Worm (Caenorhabditis elegans): ENCODE results near the gene dpf-7.

dpf-7 gene

DNA sequence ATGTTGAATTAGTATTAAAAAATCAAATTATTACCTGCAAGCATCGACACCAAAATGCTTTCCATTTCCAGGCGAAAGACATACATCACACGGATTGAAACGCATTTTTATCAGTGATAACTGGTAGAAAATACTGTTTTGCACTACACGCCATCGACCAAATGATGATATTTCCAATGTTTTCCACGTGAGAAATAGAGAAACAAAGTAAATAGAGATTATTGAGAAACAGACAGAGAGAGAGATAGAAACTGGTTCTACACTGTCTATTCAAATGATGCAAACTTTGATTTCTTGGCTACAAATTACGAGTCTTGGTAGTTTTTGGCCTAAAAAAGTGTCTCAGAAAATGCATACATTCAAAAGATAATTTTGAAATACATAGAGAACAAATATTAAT is 14.1 kb downstream of the dpf-7 start, which contains the start of gene nhr-104:
nhr-104 (minus strand) TSS at position 361 of the 400 bp plus-strand sequence.
- no peak for TF ChIP-seq unc-62 (GFP tag; optimal IDR thresholded peaks at IDR 0.05)

DNA sequence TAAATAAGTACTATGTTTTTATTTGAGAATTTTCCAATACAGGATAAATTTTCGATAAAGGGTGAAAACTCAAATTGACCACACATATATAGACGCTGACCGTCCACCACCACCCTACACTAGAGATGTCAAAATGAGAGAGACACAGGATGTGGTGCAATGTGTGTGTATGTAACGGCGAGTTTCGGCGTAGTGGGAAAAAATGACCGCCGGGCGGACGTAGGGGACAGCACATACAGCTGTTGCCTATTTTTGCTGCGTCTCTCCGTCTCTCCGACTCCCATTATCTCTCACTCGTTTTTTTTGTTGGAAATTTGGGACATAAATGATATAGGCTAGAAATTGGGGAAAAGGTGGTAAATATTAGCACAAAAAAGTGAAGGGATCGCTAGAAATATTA is 21.3 kb downstream of the dpf-7 start:
- no peak for TF ChIP-seq unc-62 (GFP tag; optimal IDR thresholded peaks at IDR 0.05)

DNA sequence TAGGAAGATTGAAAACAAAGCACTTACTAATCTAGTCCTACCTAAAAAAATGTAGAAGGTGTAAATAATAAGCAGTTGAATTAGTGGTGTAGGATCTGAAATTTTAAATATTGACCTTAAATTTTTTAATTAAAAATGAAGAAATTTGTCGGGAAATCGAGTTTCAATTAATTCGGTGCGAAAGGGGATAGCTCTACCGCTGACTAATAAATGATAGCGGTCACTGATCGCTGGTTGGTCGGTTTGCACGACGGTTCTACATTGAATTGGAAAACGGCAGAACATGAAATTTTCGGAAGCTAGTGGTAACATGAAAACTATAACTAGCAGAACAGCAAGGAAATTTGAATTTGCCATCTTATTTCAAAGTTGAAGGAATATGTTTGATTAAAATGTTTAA is 22.3 kb downstream of the dpf-7 start, which contains the start of gene set-15:
set-15 (minus strand) TSS at position 101 of the 400 bp plus-strand sequence.
- no peak for TF ChIP-seq unc-62 (GFP tag; optimal IDR thresholded peaks at IDR 0.05)

DNA sequence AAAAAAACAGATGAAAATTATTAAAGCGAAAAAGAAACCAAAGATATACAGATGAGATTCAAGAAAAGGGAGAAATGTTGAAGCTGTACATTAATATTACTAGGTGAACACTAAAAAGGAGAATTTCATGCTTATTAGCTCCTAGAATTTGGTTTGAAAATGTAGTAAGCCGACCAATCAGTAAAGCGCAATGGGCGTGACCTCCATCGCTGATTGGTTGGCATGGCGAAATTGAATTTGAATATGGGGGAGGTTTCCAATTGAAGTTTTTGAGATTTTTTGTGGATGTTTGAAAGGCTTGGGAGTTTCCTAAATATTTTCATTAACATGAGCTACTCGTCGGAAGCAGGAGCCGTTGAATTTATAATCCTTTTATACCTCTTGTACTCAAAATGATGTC is 25.9 kb downstream of the dpf-7 start:
- TF ChIP-seq unc-62 (GFP tag; optimal IDR thresholded peaks at IDR 0.05) = no peak

DNA sequence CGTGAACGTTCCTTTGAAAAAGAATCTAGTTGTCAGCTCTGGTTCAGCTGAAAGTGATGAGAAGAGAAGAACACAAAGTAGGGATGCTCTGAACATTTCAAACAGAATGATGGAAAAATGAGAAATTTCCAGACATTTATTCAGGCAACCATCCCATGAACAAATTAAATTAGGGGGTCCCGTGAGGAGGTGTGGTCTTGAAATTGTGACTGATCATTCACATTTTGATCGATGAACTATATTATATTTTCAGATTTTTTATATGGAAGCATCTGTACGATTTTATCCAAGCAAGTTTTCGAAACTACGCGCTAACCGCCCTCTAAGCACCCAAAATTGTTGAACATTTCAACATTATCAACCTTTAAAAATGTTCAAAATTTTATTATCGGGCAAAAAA is 26.4 kb downstream of the dpf-7 start, which contains the start of gene R11E3.19:
R11E3.19 (minus strand) TSS at position 101 of the 400 bp plus-strand sequence.
- no peak for TF ChIP-seq unc-62 (GFP tag; optimal IDR thresholded peaks at IDR 0.05)

DNA sequence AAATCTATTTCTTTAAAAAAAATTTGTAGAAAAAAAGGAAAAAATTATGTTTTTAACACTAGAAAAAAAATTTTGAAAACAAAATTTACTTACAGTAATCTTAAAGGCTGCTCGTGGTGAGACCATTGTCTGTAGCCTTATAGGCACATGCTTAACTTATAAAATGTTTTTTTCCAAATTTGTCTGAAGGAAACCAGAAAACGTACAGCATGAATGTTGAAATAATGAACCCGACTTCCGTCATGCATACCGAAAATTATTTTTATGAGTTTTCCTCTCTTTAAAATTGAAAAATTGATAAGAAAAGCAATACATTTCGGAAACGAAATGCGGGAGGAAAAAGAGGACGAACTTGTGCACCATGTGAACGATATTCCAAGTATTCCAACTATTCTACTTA is 30.6 kb downstream of the dpf-7 start, which contains the start of gene R11E3.2:
R11E3.2 (plus strand) TSS at position 301 of the 400 bp plus-strand sequence.
- no peak for TF ChIP-seq unc-62 (GFP tag; optimal IDR thresholded peaks at IDR 0.05)

DNA sequence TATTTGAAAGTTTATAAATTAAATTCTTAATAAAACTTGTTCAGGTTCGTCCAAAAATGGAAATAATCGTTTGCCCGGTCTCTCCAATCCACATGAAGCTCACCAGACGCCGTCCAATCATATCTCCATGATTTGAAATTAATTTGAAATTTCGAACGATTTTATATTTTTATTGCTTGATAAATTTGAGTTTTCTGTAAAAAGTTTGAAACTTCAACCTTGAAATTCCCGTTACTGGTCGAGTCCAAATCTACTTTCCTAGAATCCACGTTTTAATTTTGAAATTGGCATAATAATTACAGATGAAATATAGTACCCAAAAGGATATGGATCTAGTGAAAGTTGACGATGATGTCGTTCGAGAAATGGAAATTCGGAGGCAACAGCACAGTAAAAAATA is 38.0 kb downstream of the dpf-7 start, which contains the start of gene npp-26:
npp-26 (plus strand) TSS at position 301 of the 400 bp plus-strand sequence.
- TF ChIP-seq unc-62 (GFP tag; optimal IDR thresholded peaks at IDR 0.05) = no peak

DNA sequence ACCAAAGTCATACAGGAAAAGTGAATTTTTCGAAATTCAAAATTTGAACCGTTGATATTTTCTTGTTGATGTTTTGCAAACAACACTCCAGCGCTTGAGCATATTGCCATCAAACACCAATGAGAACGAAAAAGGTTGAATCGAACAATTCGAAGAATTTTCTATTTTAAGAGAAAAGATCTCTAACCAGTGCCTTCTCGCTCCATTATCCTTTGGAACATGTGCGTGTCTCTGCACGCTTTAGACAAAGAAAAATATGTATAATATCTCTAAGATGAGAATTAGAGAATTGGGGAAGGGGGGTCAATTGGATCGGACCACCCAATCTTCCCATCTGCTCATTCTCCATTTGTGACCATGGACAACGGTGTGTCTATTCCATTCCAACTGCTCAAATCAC is 38.5 kb downstream of the dpf-7 start, which contains the start of gene Y17G9B.2:
Y17G9B.2 (plus strand) TSS at position 301 of the 400 bp plus-strand sequence.
- no peak for TF ChIP-seq unc-62 (GFP tag; optimal IDR thresholded peaks at IDR 0.05)

DNA sequence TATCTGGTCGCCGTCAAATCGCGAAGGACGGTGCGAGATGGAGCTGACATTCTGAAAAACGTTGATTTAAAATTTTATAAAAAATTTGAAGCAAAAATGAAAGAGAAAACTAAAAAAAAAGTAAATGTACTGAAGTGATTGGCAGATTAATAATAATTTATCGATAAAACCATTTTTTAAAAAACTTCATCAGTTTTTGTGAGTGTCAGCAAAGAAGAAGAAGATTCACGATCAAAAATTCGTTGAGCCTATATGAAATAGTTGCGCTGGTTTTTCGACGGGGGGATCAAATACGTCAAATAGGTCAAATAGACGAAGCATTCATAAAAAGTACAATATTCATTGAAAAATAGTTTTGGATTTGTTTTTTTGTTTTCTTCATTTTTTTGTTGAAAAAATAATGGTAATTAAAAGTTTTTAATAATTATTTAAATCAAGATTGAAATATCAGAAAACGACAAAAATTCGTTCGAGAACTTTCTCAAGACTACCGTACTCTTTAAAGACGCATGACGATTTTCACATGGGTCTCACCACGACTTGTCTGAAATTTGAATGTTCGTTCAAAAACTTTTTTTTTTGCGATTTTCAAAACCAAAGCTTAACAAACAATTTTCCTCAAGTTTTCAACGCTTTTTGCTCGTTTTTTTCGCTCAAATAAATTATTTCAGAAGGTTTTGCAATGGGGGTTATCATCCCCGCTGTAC is 41.9 kb downstream of the dpf-7 start, which contains the start of the genes memi-1 and cyp-31A3:
memi-1 (minus strand) TSS at position 51 of the 707 bp plus-strand sequence.
cyp-31A3 (plus strand) TSS at position 672 of the 707 bp plus-strand sequence.
- TF ChIP-seq unc-62 (GFP tag; optimal IDR thresholded peaks at IDR 0.05) = no peak

DNA sequence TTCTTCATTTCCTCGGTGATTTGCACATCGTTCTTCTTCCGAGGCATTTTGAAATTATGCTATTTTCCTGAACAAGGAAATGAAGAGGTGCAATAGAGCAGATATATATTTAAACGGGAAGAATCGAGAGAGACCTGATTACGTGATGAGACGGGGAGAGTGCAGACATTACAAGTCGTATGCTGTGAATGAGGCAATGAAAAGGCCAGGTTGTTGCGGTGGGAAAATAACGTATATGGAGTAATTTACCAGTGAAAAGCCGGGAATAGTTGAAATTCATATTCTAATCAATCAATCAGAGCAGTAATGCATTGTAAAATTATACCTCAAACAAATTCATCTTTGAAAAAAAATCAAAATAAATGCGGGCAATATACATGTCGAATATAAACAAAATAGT is 43.7 kb downstream of the dpf-7 start, which contains the start of gene Y17G9B.8:
Y17G9B.8 (minus strand) TSS at position 182 of the 400 bp plus-strand sequence.
- TF ChIP-seq unc-62 (GFP tag; optimal IDR thresholded peaks at IDR 0.05) = no peak

DNA sequence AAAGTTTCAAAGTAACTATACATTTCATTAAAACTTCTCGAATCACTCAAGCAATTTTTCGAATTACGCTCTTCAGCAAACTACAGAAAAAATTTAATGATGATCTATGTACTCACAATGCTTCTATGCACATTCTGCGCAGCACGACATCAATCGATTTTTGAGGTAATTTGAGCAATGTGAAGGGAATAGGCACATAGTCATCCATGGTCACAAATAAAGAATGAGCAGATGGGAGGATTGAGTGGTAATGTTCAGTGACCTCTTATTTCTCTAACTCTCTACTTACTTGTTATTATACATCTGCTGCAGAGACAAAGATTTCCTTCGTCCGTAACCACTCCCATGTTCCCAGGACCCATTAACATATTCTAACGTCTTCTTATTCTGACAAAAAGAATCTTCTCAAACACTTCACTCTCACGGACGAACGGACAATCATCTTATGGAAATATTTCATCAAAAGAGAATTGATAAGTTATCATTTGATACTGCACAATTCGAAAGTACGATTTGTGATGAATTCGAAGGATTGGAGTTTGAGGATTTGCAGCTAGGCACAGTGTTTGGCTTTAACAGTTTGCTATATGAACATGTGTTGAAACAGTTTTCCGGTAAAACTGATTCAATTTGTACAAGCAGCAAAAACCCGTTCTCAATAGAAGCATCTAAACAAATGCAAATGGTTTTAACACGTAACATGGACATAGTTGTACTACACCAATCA is 46.3 kb downstream of the dpf-7 start, which contains the start of the genes fbxb-77 and Y17G9B.11:
fbxb-77 (minus strand) TSS at position 229 of the 727 bp plus-strand sequence.
Y17G9B.11 (plus strand) TSS at position 677 of the 727 bp plus-strand sequence.
- no peak for TF ChIP-seq unc-62 (GFP tag; optimal IDR thresholded peaks at IDR 0.05)

DNA sequence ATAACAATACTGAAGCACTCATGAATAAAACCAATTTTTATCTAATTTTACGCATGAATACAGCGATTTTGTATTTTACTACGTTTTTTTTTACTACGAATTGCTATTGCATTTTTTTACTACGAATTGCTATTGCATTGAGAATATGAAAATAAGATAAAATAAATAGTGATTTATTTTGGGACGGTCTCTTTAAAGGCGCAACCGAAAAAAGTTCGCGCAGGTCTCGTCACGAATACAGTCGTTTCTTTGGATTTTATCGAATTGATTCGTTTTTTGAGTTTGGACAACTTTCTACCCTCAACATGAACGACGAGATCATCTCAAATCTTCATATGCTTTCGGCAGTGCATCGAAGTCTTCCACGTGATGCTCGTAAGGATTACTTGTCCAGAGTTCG is 50.6 kb downstream of the dpf-7 start, which contains the start of gene Y17G9B.4:
Y17G9B.4 (plus strand) TSS at position 306 of the 400 bp plus-strand sequence.
- TF ChIP-seq unc-62 (GFP tag; optimal IDR thresholded peaks at IDR 0.05) = no peak

DNA sequence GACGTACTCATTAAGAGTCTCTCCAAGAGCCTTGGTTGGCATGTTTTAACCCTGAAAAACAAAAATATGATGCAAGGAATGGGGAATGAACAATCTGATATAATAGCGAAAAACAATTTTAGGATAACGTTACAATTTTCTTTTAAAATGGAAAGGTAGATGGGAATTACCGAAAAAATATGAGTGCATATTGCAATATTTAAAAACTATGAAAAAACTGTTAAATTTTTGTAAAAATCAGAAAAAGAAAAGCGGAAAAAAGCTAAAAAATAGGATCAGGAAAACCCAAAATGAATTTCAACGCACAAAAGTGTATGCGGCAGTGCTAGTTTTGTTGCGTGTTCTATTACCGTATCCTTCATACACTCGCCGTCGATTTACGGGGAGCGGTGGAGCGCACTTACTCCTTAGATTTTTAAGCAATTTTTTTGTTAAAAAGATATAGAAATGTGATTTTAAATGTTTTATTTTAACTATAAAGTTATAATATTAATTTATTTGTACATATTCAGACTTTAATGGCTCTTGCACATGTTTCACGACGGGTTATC is 52.6 kb downstream of the dpf-7 start, which contains the start of the genes rpl-20 and Y17G9B.5:
rpl-20 (minus strand) TSS at position 51 of the 551 bp plus-strand sequence.
Y17G9B.5 (plus strand) TSS at position 513 of the 551 bp plus-strand sequence.
- TF ChIP-seq unc-62 (GFP tag; optimal IDR thresholded peaks at IDR 0.05) = peak; percentile 61

All from whole organism, dauer.